Worm (Caenorhabditis elegans) whole organism, mixed stage, embryonic: ENCODE results near the gene W04E12.3.

Experiments used
- M03D4.4 ChIP-seq: sonication (generic microtip); optimal IDR thresholded peaks from 2 replicates; lab custom pipeline; 2017; ENCODE audit warnings: mild to moderate bottlenecking, missing genetic modification characterization, missing compliant biosample characterization
- bed-3 ChIP-seq: fragments of 200-800 bp; sonication (Bioruptor generic); optimal IDR thresholded peaks from 3 replicates; lab custom pipeline; 2018; ENCODE audit warnings: mild to moderate bottlenecking, missing genetic modification characterization, moderate library complexity, missing compliant biosample characterization
- blmp-1 ChIP-seq: fragments of 150-350 bp; optimal IDR thresholded peaks from 2 replicates; lab custom pipeline; 2014; ENCODE audit warnings: missing biosample characterization, missing genetic modification characterization
- ceh-83 ChIP-seq: fragments of 200-800 bp; sonication (Bioruptor generic); optimal IDR thresholded peaks from 2 replicates; lab custom pipeline; 2018; ENCODE audit warnings: mild to moderate bottlenecking, missing genetic modification characterization, missing compliant biosample characterization
- ces-1 ChIP-seq: fragments of 150-350 bp; optimal IDR thresholded peaks from 2 replicates; lab custom pipeline; 2014; ENCODE audit warnings: missing biosample characterization, missing genetic modification reagents, missing genetic modification characterization
- cnd-1 ChIP-seq: fragments of 200-800 bp; sonication (Bioruptor generic); optimal IDR thresholded peaks from 2 replicates; lab custom pipeline; 2018; ENCODE audit warnings: mild to moderate bottlenecking, missing genetic modification characterization, missing compliant biosample characterization
- drap-1 ChIP-seq: fragments of 200-800 bp; sonication (Bioruptor generic); optimal IDR thresholded peaks from 3 replicates; lab custom pipeline; 2018; ENCODE audit warnings: mild to moderate bottlenecking, missing genetic modification characterization, missing compliant biosample characterization
- elt-1 ChIP-seq: sonication (generic microtip); optimal IDR thresholded peaks from 2 replicates; lab custom pipeline; 2017; ENCODE audit warnings: missing genetic modification characterization, mild to moderate bottlenecking, missing compliant biosample characterization, antibody characterized with exemption, moderate library complexity, borderline replicate concordance; ENCODE audit not compliant: insufficient read depth
- elt-3 ChIP-seq: fragments of 150-350 bp; optimal IDR thresholded peaks from 2 replicates; lab custom pipeline; 2014; ENCODE audit warnings: missing biosample characterization, missing genetic modification characterization
- flh-1 ChIP-seq: fragments of 200-800 bp; sonication (Bioruptor generic); optimal IDR thresholded peaks from 2 replicates; lab custom pipeline; 2018; ENCODE audit warnings: mild to moderate bottlenecking, missing genetic modification characterization, moderate library complexity, missing compliant biosample characterization
- ham-2 ChIP-seq: fragments of 200-800 bp; sonication (Bioruptor generic); optimal IDR thresholded peaks from 2 replicates; lab custom pipeline; 2018; ENCODE audit warnings: mild to moderate bottlenecking, missing genetic modification characterization, missing compliant biosample characterization
- hlh-1 ChIP-seq: fragments of 150-350 bp; optimal IDR thresholded peaks from 2 replicates; lab custom pipeline; 2014; ENCODE audit warnings: missing biosample characterization, missing genetic modification reagents, missing genetic modification characterization
- lin-13 ChIP-seq: fragments of 150-350 bp; optimal IDR thresholded peaks from 2 replicates; lab custom pipeline; 2014; ENCODE audit warnings: missing biosample characterization, missing genetic modification characterization
- lin-32 ChIP-seq: fragments of 200-800 bp; sonication (Bioruptor generic); optimal IDR thresholded peaks from 2 replicates; lab custom pipeline; 2018; ENCODE audit warnings: mild to moderate bottlenecking, missing genetic modification characterization, missing compliant biosample characterization
- lsy-2 ChIP-seq: fragments of 150-350 bp; optimal IDR thresholded peaks from 2 replicates; lab custom pipeline; 2014; ENCODE audit warnings: missing biosample characterization, missing genetic modification characterization
- mab-5 ChIP-seq: fragments of 150-350 bp; optimal IDR thresholded peaks from 2 replicates; lab custom pipeline; 2014; ENCODE audit warnings: missing biosample characterization, missing genetic modification characterization
- mep-1 ChIP-seq: fragments of 150-350 bp; optimal IDR thresholded peaks from 2 replicates; lab custom pipeline; 2017; ENCODE audit warnings: missing biosample characterization, missing genetic modification reagents, missing genetic modification characterization, inconsistent platforms
- mls-2 ChIP-seq: sonication (generic microtip); optimal IDR thresholded peaks from 2 replicates; lab custom pipeline; 2016; ENCODE audit warnings: mild to moderate bottlenecking, missing genetic modification characterization, moderate library complexity, missing compliant biosample characterization
- nhr-12 ChIP-seq: fragments of 150-350 bp; optimal IDR thresholded peaks from 2 replicates; lab custom pipeline; 2014; ENCODE audit warnings: missing biosample characterization, missing genetic modification characterization
- nhr-28 ChIP-seq: fragments of 150-350 bp; optimal IDR thresholded peaks from 2 replicates; lab custom pipeline; 2014; ENCODE audit warnings: missing biosample characterization, missing genetic modification characterization
- pha-4 ChIP-seq: fragments of 150-350 bp; optimal IDR thresholded peaks from 2 replicates; lab custom pipeline; 2018; ENCODE audit warnings: missing biosample characterization, missing genetic modification reagents, missing genetic modification characterization
- sem-2 ChIP-seq: fragments of 200-800 bp; sonication (Bioruptor generic); optimal IDR thresholded peaks from 2 replicates; lab custom pipeline; 2018; ENCODE audit warnings: mild to moderate bottlenecking, missing genetic modification characterization, missing compliant biosample characterization
- snpc-4 ChIP-seq: fragments of 150-350 bp; optimal IDR thresholded peaks from 2 replicates; lab custom pipeline; 2014; ENCODE audit warnings: missing biosample characterization, missing genetic modification characterization
- sptf-1 ChIP-seq: sonication (generic microtip); optimal IDR thresholded peaks from 2 replicates; lab custom pipeline; 2017; ENCODE audit warnings: mild to moderate bottlenecking, missing genetic modification characterization, moderate library complexity, missing compliant biosample characterization
- tbx-8 ChIP-seq: fragments of 200-800 bp; sonication (Bioruptor generic); optimal IDR thresholded peaks from 2 replicates; lab custom pipeline; 2018; ENCODE audit warnings: mild to moderate bottlenecking, missing genetic modification characterization, moderate library complexity, missing compliant biosample characterization
- unc-120 ChIP-seq: sonication (generic microtip); optimal IDR thresholded peaks from 2 replicates; lab custom pipeline; 2017; ENCODE audit warnings: missing genetic modification characterization, missing compliant biosample characterization; ENCODE audit not compliant: poor library complexity, severe bottlenecking
- unc-62 ChIP-seq: fragments of 150-350 bp; optimal IDR thresholded peaks from 2 replicates; lab custom pipeline; 2014; ENCODE audit warnings: missing biosample characterization, missing genetic modification reagents, missing genetic modification characterization
- zip-8 ChIP-seq: fragments of 150-350 bp; optimal IDR thresholded peaks from 2 replicates; lab custom pipeline; 2014; ENCODE audit warnings: missing biosample characterization, missing genetic modification characterization
- ztf-11 ChIP-seq: fragments of 150-350 bp; optimal IDR thresholded peaks from 2 replicates; lab custom pipeline; 2014; ENCODE audit warnings: missing biosample characterization, missing genetic modification characterization

Gene W04E12.3

ce11 chrV:19756253-19756652, 14.5 kb downstream of the W04E12.3 start, which contains the start of gene W04E12.9:
W04E12.9 (plus strand) TSS chrV:19756553.
- TF ChIP-seq zip-8 (tag; lab: Kevin White, UChicago) = no peak
- no peak for TF ChIP-seq mls-2 (tag; lab: Kevin White, UChicago)
- TF ChIP-seq bed-3 (GFP tag; lab: Kevin White, UChicago) = no peak

- no peak for TF ChIP-seq bed-3 (GFP tag; lab: Kevin White, UChicago)
- TF ChIP-seq, all 35 proteins: peak for 0
Measured at ce11 chrV:19759282-19759681, 17.5 kb downstream of the W04E12.3 start.

ce11 chrV:19760751-19761150, 19.0 kb downstream of the W04E12.3 start, which contains the start of gene M162.5:
M162.5 (plus strand) TSS chrV:19761051.
- no peak for TF ChIP-seq sem-2 (GFP tag; lab: Kevin White, UChicago)
- no peak for TF ChIP-seq mab-5 (tag; lab: Kevin White, UChicago)
- no peak for TF ChIP-seq nhr-12
- no peak for TF ChIP-seq mep-1 (tag; lab: Kevin White, UChicago)
- no peak for TF ChIP-seq lin-32 (GFP tag; lab: Kevin White, UChicago)
- TF ChIP-seq pha-4 (tag; lab: Kevin White, UChicago) = no peak
- no peak for TF ChIP-seq hlh-1 (tag; lab: Kevin White, UChicago)
- TF ChIP-seq sptf-1 (tag; lab: Kevin White, UChicago) = no peak
- TF ChIP-seq zip-8 (tag; lab: Kevin White, UChicago) = no peak
- TF ChIP-seq flh-1 (GFP tag; lab: Kevin White, UChicago) = no peak
- no peak for TF ChIP-seq mls-2 (tag; lab: Kevin White, UChicago)
- TF ChIP-seq nhr-28 (tag; lab: Kevin White, UChicago) = no peak
- no peak for TF ChIP-seq ceh-83
- no peak for TF ChIP-seq bed-3 (GFP tag; lab: Kevin White, UChicago)
- TF ChIP-seq unc-62 (GFP tag; lab: Kevin White, UChicago) = no peak
- no peak for TF ChIP-seq snpc-4 (tag; lab: Kevin White, UChicago)
- TF ChIP-seq ztf-11 (tag; lab: Kevin White, UChicago) = no peak

ce11 chrV:19767719-19768118, 26.0 kb downstream of the W04E12.3 start:
- TF ChIP-seq ham-2 (GFP tag; lab: Kevin White, UChicago) = no peak
- no peak for TF ChIP-seq ces-1 (GFP tag; lab: Kevin White, UChicago)
- TF ChIP-seq unc-120 (tag; lab: Kevin White, UChicago) = no peak
- TF ChIP-seq cnd-1 = no peak
- no peak for TF ChIP-seq zip-8 (tag; lab: Kevin White, UChicago)
- no peak for TF ChIP-seq sem-2 (GFP tag; lab: Kevin White, UChicago)
- TF ChIP-seq blmp-1 = no peak
- TF ChIP-seq unc-62 (GFP tag; lab: Kevin White, UChicago) = no peak
- no peak for TF ChIP-seq hlh-1 (tag; lab: Kevin White, UChicago)
- no peak for TF ChIP-seq lsy-2 (tag; lab: Kevin White, UChicago)
- TF ChIP-seq nhr-28 (tag; lab: Kevin White, UChicago) = no peak

ce11 chrV:19771660-19772059, 29.9 kb downstream of the W04E12.3 start, which contains the start of gene M162.15:
M162.15 (minus strand) TSS chrV:19771760.
- TF ChIP-seq pha-4 (tag; lab: Kevin White, UChicago) = no peak
- TF ChIP-seq ces-1 (GFP tag; lab: Kevin White, UChicago) = no peak
- TF ChIP-seq bed-3 (GFP tag; lab: Kevin White, UChicago) = no peak

ce11 chrV:19777227-19777626, 35.5 kb downstream of the W04E12.3 start, which contains the start of gene fbxa-118:
fbxa-118 (minus strand) TSS chrV:19777327.
- TF ChIP-seq M03D4.4 (tag; lab: Kevin White, UChicago) = no peak
- no peak for TF ChIP-seq elt-1
- no peak for TF ChIP-seq ceh-83
- TF ChIP-seq lsy-2 (tag; lab: Kevin White, UChicago) = no peak
- no peak for TF ChIP-seq zip-8 (tag; lab: Kevin White, UChicago)
- TF ChIP-seq hlh-1 (tag; lab: Kevin White, UChicago) = no peak
- TF ChIP-seq ces-1 (GFP tag; lab: Kevin White, UChicago) = no peak
- no peak for TF ChIP-seq drap-1 (GFP tag; lab: Kevin White, UChicago)
- no peak for TF ChIP-seq blmp-1
- TF ChIP-seq nhr-28 (tag; lab: Kevin White, UChicago) = no peak
- TF ChIP-seq lin-13 (tag; lab: Kevin White, UChicago) = no peak
- no peak for TF ChIP-seq nhr-12
- TF ChIP-seq cnd-1 = no peak
- TF ChIP-seq elt-3 (tag; lab: Kevin White, UChicago) = no peak
- TF ChIP-seq snpc-4 (tag; lab: Kevin White, UChicago) = no peak
- TF ChIP-seq bed-3 (GFP tag; lab: Kevin White, UChicago) = no peak
- TF ChIP-seq mab-5 (tag; lab: Kevin White, UChicago) = no peak
- TF ChIP-seq tbx-8 (GFP tag; lab: Kevin White, UChicago) = no peak
- no peak for TF ChIP-seq unc-62 (GFP tag; lab: Kevin White, UChicago)
